Fruit fly (Drosophila melanogaster): ENCODE results near the gene SNF4Agamma.

Gene SNF4Agamma

dm6 chr3R:21176663-21177145, 36.2 kb downstream of the SNF4Agamma start (continued):
- TF ChIP-seq Sox100B (GFP tag; optimal IDR thresholded peaks at IDR 0.05) (peak; percentile 35), Hey (tag; optimal IDR thresholded peaks at IDR 0.05) (no peak), CG2712 (tag; optimal IDR thresholded peaks at IDR 0.05) (no peak), CG17829 (tag; optimal IDR thresholded peaks at IDR 0.05) (no peak), H15 (GFP tag; IDR thresholded peaks at IDR 0.05) (0 out of 3 replicates have a peak, but pooled peaks have one; percentile 16)

- TF ChIP-seq sisA (GFP tag; IDR thresholded peaks at IDR 0.05) (no peak), vnd (GFP tag; IDR thresholded peaks at IDR 0.05; ENCODE audit: partially characterized antibody) (0 out of 3 replicates have a peak, but pooled peaks have one; percentile 41), repo (GFP tag; optimal IDR thresholded peaks at IDR 0.05) (no peak), Scr (GFP tag; IDR thresholded peaks at IDR 0.05; ENCODE audit: partially characterized antibody) (peak; percentile 43; the same call in 1 of the 2 replicates), inv (GFP tag; IDR thresholded peaks at IDR 0.05; ENCODE audit: partially characterized antibody) (peak; percentile 22; the same call in 1 of the 2 replicates), CG3065 (GFP tag; optimal IDR thresholded peaks at IDR 0.05) (no peak), sc (optimal IDR thresholded peaks at IDR 0.05) (no peak), sc (GFP tag; optimal IDR thresholded peaks at IDR 0.05) (no peak), CG18764 (GFP tag; optimal IDR thresholded peaks at IDR 0.05) (no peak), Lhr (GFP tag; optimal IDR thresholded peaks at IDR 0.05) (peak; percentile 12), Aef1 (GFP tag; IDR thresholded peaks at IDR 0.05) (no peak), CG6791 (GFP tag; IDR thresholded peaks at IDR 0.05; ENCODE audit: partially characterized antibody) (peak; percentile 56), sens (GFP tag) (peak; percentile 62), Bgb (GFP tag; IDR thresholded peaks at IDR 0.05; ENCODE audit: partially characterized antibody) (peak; percentile 62), CG15514 (GFP tag; optimal IDR thresholded peaks at IDR 0.05) (peak; percentile 40), CG13624 (GFP tag; optimal IDR thresholded peaks at IDR 0.05) (no peak), CG5953 (GFP tag; IDR thresholded peaks at IDR 0.05) (no peak), CG7963 (GFP tag; IDR thresholded peaks at IDR 0.05; ENCODE audit: partially characterized antibody) (no peak), onecut (GFP tag; IDR thresholded peaks at IDR 0.05) (peak; percentile 18; the same call in 1 of the 2 replicates), E2f2 (GFP tag; IDR thresholded peaks at IDR 0.05) (peak; percentile 88), D (optimal IDR thresholded peaks at IDR 0.05) (no peak), D (GFP tag; optimal IDR thresholded peaks at IDR 0.05) (no peak), Dref (GFP tag; IDR thresholded peaks at IDR 0.05) (peak; percentile 80), Ets97D (GFP tag; optimal IDR thresholded peaks at IDR 0.05) (peak; percentile 59), sug (tag; optimal IDR thresholded peaks at IDR 0.05) (peak; percentile 39), Rfx (GFP tag; IDR thresholded peaks at IDR 0.05) (peak; percentile 67), ems (GFP tag; optimal IDR thresholded peaks at IDR 0.05) (no peak), trem (tag; optimal IDR thresholded peaks at IDR 0.05) (peak; percentile 20), tx (GFP tag; optimal IDR thresholded peaks at IDR 0.05) (no peak), GATAe (GFP tag; conservative IDR thresholded peaks at IDR 0.05) (no peak), CG14965 (GFP tag; optimal IDR thresholded peaks at IDR 0.05; ENCODE audit: borderline replicate concordance) (peak; percentile 89), CG13287 (GFP tag; IDR thresholded peaks at IDR 0.05; ENCODE audit: partially characterized antibody) (peak; percentile 71), CG3407 (GFP tag; optimal IDR thresholded peaks at IDR 0.05) (no peak), CG11504 (tag; optimal IDR thresholded peaks at IDR 0.05) (peak; percentile 46), CG8478 (optimal IDR thresholded peaks at IDR 0.05) (peak; percentile 49), nmo (GFP tag; optimal IDR thresholded peaks at IDR 0.05) (peak; percentile 27), CG16813 (GFP tag; IDR thresholded peaks at IDR 0.05; ENCODE audit: partially characterized antibody) (peak; percentile 34), stwl (tag; optimal IDR thresholded peaks at IDR 0.05) (peak; percentile 67), pita (GFP tag; optimal IDR thresholded peaks at IDR 0.05) (peak; percentile 58), gfzf (GFP tag; optimal IDR thresholded peaks at IDR 0.05) (peak; percentile 38), Med (GFP tag) (peak; percentile 89), ssp (GFP tag; IDR thresholded peaks at IDR 0.05) (no peak), CG1602 (GFP tag; optimal IDR thresholded peaks at IDR 0.05) (no peak)
Observed at dm6 chr3R:21179592-21180390, 39.3 kb downstream of the SNF4Agamma start.
